Worm (Caenorhabditis elegans): ENCODE results near the gene DH11.5.

- TF ChIP-seq him-1 (tag; optimal IDR thresholded peaks at IDR 0.05) (no peak), dao-5 (tag; optimal IDR thresholded peaks at IDR 0.05) (no peak), W03F9.2 (tag; optimal IDR thresholded peaks at IDR 0.05) (no peak)
These were observed 31.9 kb downstream of the DH11.5 start, which contains the start of gene glna-2 for ce11 chrII:8008334-8008733.

Data from whole organism, L4/young adult.